Worm (Caenorhabditis elegans) whole organism, L4 larva: ENCODE measurements around the gene C33A11.2.

Experiments
- D1046.2 ChIP-seq: fragments of 200-800 bp; sonication (Bioruptor generic); IDR thresholded peaks from 2 replicates; pipeline ENCODE4 v1.3.6; 2022; ENCODE audit warnings: missing genetic modification characterization, missing compliant biosample characterization
- F10B5.3 ChIP-seq: sonication (generic microtip); optimal IDR thresholded peaks from 2 replicates; lab custom pipeline; 2016; ENCODE audit warnings: mild to moderate bottlenecking, missing genetic modification characterization, missing compliant biosample characterization
- F26F4.8 ChIP-seq: fragments of 200-800 bp; sonication (Bioruptor generic); conservative IDR thresholded peaks from 2 replicates; pipeline ENCODE4 v1.3.6; 2022; ENCODE audit warnings: missing genetic modification characterization, missing compliant biosample characterization
- F37D6.2 ChIP-seq: sonication (generic microtip); optimal IDR thresholded peaks from 2 replicates; lab custom pipeline; 2016; ENCODE audit warnings: mild to moderate bottlenecking, missing genetic modification characterization, missing compliant biosample characterization
- F44E2.7 ChIP-seq: fragments of 200-800 bp; sonication (Bioruptor generic); IDR thresholded peaks from 2 replicates; pipeline ENCODE4 v2.1.2; 2022; ENCODE audit warnings: missing genetic modification characterization, missing compliant biosample characterization
- T26A8.4 ChIP-seq: fragments of 200-800 bp; sonication (Bioruptor generic); IDR thresholded peaks from 2 replicates; pipeline ENCODE4 v1.3.6; 2022; ENCODE audit warnings: missing genetic modification characterization, missing compliant biosample characterization
- Y48G9A.11 ChIP-seq: fragments of 200-800 bp; sonication (Bioruptor generic); IDR thresholded peaks from 2 replicates; pipeline ENCODE4 v1.3.6; 2022; ENCODE audit warnings: missing genetic modification reagents, missing genetic modification characterization, missing compliant biosample characterization
- Y75B8A.6 ChIP-seq: fragments of 200-800 bp; sonication (Bioruptor generic); IDR thresholded peaks from 2 replicates; pipeline ENCODE4 v1.3.6; 2022; ENCODE audit warnings: missing genetic modification reagents, missing genetic modification characterization, missing compliant biosample characterization
- ZK546.5 ChIP-seq, 2 experiments: sonication (generic microtip); optimal IDR thresholded peaks; 2 replicates each; lab custom pipeline; 2017; ENCODE audit warnings: missing biosample characterization in 2 of 2, missing genetic modification characterization in 2 of 2
- aha-1 ChIP-seq: fragments of 150-350 bp; peaks from one replicate; lab custom pipeline; 2014; ENCODE audit warnings: missing biosample characterization, missing genetic modification characterization
- attf-4 ChIP-seq: sonication (generic microtip); optimal IDR thresholded peaks from 3 replicates; lab custom pipeline; 2017; ENCODE audit warnings: missing biosample characterization, missing genetic modification characterization
- ceh-20 ChIP-seq: fragments of 200-800 bp; sonication (Bioruptor generic); IDR thresholded peaks from 2 replicates; pipeline ENCODE4 v1.3.6; 2022; ENCODE audit warnings: missing genetic modification reagents, missing genetic modification characterization, missing compliant biosample characterization
- ceh-32 ChIP-seq: sonication (generic microtip); optimal IDR thresholded peaks from 2 replicates; lab custom pipeline; 2016; ENCODE audit warnings: mild to moderate bottlenecking, missing genetic modification characterization, missing compliant biosample characterization; ENCODE audit not compliant: poor library complexity
- ceh-44 ChIP-seq: fragments of 200-800 bp; sonication (Bioruptor generic); IDR thresholded peaks from 2 replicates; pipeline ENCODE4 v1.3.6; 2022; ENCODE audit warnings: missing genetic modification reagents, missing genetic modification characterization, missing compliant biosample characterization
- ceh-62 ChIP-seq: sonication (generic microtip); optimal IDR thresholded peaks from 2 replicates; lab custom pipeline; 2017; ENCODE audit warnings: missing biosample characterization, missing genetic modification characterization
- ceh-82 ChIP-seq: sonication (generic microtip); optimal IDR thresholded peaks from 2 replicates; lab custom pipeline; 2017; ENCODE audit warnings: missing biosample characterization, missing genetic modification characterization
- ces-1 ChIP-seq: fragments of 150-350 bp; sonication (generic microtip); optimal IDR thresholded peaks from 4 replicates; lab custom pipeline; 2014; ENCODE audit warnings: missing biosample characterization, missing genetic modification reagents, missing genetic modification characterization
- cey-2 ChIP-seq: sonication (generic microtip); optimal IDR thresholded peaks from 3 replicates; lab custom pipeline; 2017; ENCODE audit warnings: missing genetic modification characterization, mild to moderate bottlenecking, missing compliant biosample characterization, antibody characterized with exemption, borderline replicate concordance; ENCODE audit not compliant: insufficient read depth
- daf-12 ChIP-seq: fragments of 150-350 bp; optimal IDR thresholded peaks from 2 replicates; lab custom pipeline; 2014; ENCODE audit warnings: missing biosample characterization, missing genetic modification reagents, missing genetic modification characterization
- daf-8 ChIP-seq: fragments of 200-800 bp; sonication (Bioruptor generic); IDR thresholded peaks from 2 replicates; pipeline ENCODE4 v1.3.6; 2022; ENCODE audit warnings: missing genetic modification characterization, missing compliant biosample characterization
- dpl-1 ChIP-seq: fragments of 150-350 bp; optimal IDR thresholded peaks from 2 replicates; lab custom pipeline; 2014; ENCODE audit warnings: missing biosample characterization, missing genetic modification reagents, missing genetic modification characterization
- egl-27 ChIP-seq: sonication (generic microtip); optimal IDR thresholded peaks from 3 replicates; lab custom pipeline; 2017; ENCODE audit warnings: missing biosample characterization, missing genetic modification reagents, missing genetic modification characterization
- egl-43 ChIP-seq: fragments of 200-800 bp; sonication (Bioruptor generic); IDR thresholded peaks from 2 replicates; pipeline ENCODE4 v1.3.6; 2022; ENCODE audit warnings: missing genetic modification reagents, missing genetic modification characterization, missing compliant biosample characterization
- fkh-10 ChIP-seq: fragments of 150-350 bp; optimal IDR thresholded peaks from 2 replicates; lab custom pipeline; 2014; ENCODE audit warnings: missing biosample characterization, missing genetic modification reagents, missing genetic modification characterization
- hif-1 ChIP-seq, 2 experiments: sonication (generic microtip); optimal IDR thresholded peaks; 2 replicates each; lab custom pipeline; 2016 to 2017; ENCODE audit warnings: missing compliant biosample characterization in 2 of 2, missing genetic modification characterization in 2 of 2, missing genetic modification reagents in 2 of 2, missing genotype in 2 of 2, mild to moderate bottlenecking in 1 of 2
- hlh-11 ChIP-seq: fragments of 200-800 bp; sonication (Bioruptor generic); optimal IDR thresholded peaks from 2 replicates; lab custom pipeline; 2018; ENCODE audit warnings: mild to moderate bottlenecking, missing genetic modification characterization, missing compliant biosample characterization
- hlh-30 ChIP-seq: sonication (generic microtip); optimal IDR thresholded peaks from 2 replicates; lab custom pipeline; 2017; ENCODE audit warnings: antibody characterized with exemption, mild to moderate bottlenecking, missing genetic modification characterization, missing compliant biosample characterization; ENCODE audit not compliant: insufficient read depth
- lim-7 ChIP-seq: fragments of 200-800 bp; sonication (Bioruptor generic); IDR thresholded peaks from 2 replicates; pipeline ENCODE4 v1.3.6; 2022; ENCODE audit warnings: missing genetic modification characterization, missing compliant biosample characterization
- lin-29 ChIP-seq: fragments of 200-800 bp; sonication (Bioruptor generic); IDR thresholded peaks from 2 replicates; pipeline ENCODE4 v1.3.6; 2022; ENCODE audit warnings: missing genetic modification reagents, missing genetic modification characterization, missing compliant biosample characterization
- lin-39 ChIP-seq: fragments of 150-350 bp; optimal IDR thresholded peaks from 2 replicates; lab custom pipeline; 2014; ENCODE audit warnings: missing biosample characterization, missing genetic modification reagents, missing genetic modification characterization
- madf-5 ChIP-seq, 2 experiments: fragments of 200-800 bp; sonication (Bioruptor generic); IDR thresholded peaks; 2 replicates each; pipeline ENCODE4 v1.3.6; 2022; ENCODE audit warnings: missing compliant biosample characterization in 2 of 2, missing genetic modification characterization in 2 of 2
- madf-9 ChIP-seq: fragments of 200-800 bp; sonication (Bioruptor generic); conservative IDR thresholded peaks from 2 replicates; pipeline ENCODE4 v1.3.6; 2022; ENCODE audit warnings: missing genetic modification reagents, missing genetic modification characterization, missing compliant biosample characterization
- mdl-1 ChIP-seq, 2 experiments: fragments of 150-350 bp in 1 of 2; sonication (generic microtip) in 1 of 2; optimal IDR thresholded peaks; 2 replicates each; lab custom pipeline; 2014 to 2017; ENCODE audit warnings: missing biosample characterization in 2 of 2, missing genetic modification characterization in 2 of 2
- mes-2 ChIP-seq: sonication (generic microtip); optimal IDR thresholded peaks from 2 replicates; lab custom pipeline; 2016; ENCODE audit warnings: missing genotype, mild to moderate bottlenecking, missing genetic modification characterization, missing compliant biosample characterization; ENCODE audit not compliant: poor library complexity, severe bottlenecking
- nhr-102 ChIP-seq: sonication (generic microtip); optimal IDR thresholded peaks from 2 replicates; lab custom pipeline; 2016; ENCODE audit warnings: mild to moderate bottlenecking, missing genetic modification characterization, moderate library complexity, missing compliant biosample characterization
- nhr-111 ChIP-seq: fragments of 200-800 bp; sonication (Bioruptor generic); optimal IDR thresholded peaks from 2 replicates; lab custom pipeline; 2018; ENCODE audit warnings: mild to moderate bottlenecking, missing genetic modification characterization, missing compliant biosample characterization
- nhr-237 ChIP-seq: sonication (generic microtip); optimal IDR thresholded peaks from 2 replicates; lab custom pipeline; 2017; ENCODE audit warnings: missing biosample characterization, missing genetic modification characterization
- nhr-28 ChIP-seq: fragments of 150-350 bp; optimal IDR thresholded peaks from 2 replicates; lab custom pipeline; 2014; ENCODE audit warnings: missing biosample characterization, missing genetic modification characterization
- nhr-41 ChIP-seq: fragments of 200-800 bp; sonication (Bioruptor generic); IDR thresholded peaks from 2 replicates; pipeline ENCODE4 v1.3.6; 2022; ENCODE audit warnings: missing genetic modification reagents, missing genetic modification characterization, missing compliant biosample characterization
- nhr-6 ChIP-seq: fragments of 150-350 bp; optimal IDR thresholded peaks from 2 replicates; lab custom pipeline; 2014; ENCODE audit warnings: missing biosample characterization, missing genetic modification characterization
- pqm-1 ChIP-seq: sonication (generic microtip); optimal IDR thresholded peaks from 2 replicates; lab custom pipeline; 2017; ENCODE audit warnings: missing biosample characterization, missing genetic modification characterization
- set-16 ChIP-seq: fragments of 200-800 bp; sonication (Bioruptor generic); IDR thresholded peaks from 2 replicates; pipeline ENCODE4 v1.3.6; 2022; ENCODE audit warnings: missing genetic modification reagents, missing genetic modification characterization, missing compliant biosample characterization
- skn-1 ChIP-seq: fragments of 150-350 bp; optimal IDR thresholded peaks from 2 replicates; lab custom pipeline; 2014; ENCODE audit warnings: missing biosample characterization, missing genetic modification characterization
- snpc-1.2 ChIP-seq: fragments of 200-800 bp; sonication (Bioruptor generic); IDR thresholded peaks from 2 replicates; pipeline ENCODE4 v1.3.6; 2022; ENCODE audit warnings: missing genetic modification reagents, missing genetic modification characterization, missing compliant biosample characterization
- tag-97 ChIP-seq: fragments of 200-800 bp; sonication (Bioruptor generic); IDR thresholded peaks from 2 replicates; pipeline ENCODE4 v1.3.6; 2022; ENCODE audit warnings: missing genetic modification characterization, missing compliant biosample characterization
- unc-62 ChIP-seq, 3 experiments: fragments of 150-350 bp in 1 of 3; sonication (generic microtip); optimal IDR thresholded peaks in 2 of 3; peaks in 1 of 3; 1 replicate in 1 of 3; 2 replicates in 2 of 3; lab custom pipeline; 2014 to 2017; ENCODE audit warnings: missing biosample characterization in 3 of 3, missing genetic modification characterization in 3 of 3, missing genetic modification reagents in 3 of 3, missing genotype in 1 of 3
- zag-1 ChIP-seq: fragments of 150-350 bp; optimal IDR thresholded peaks from 2 replicates; lab custom pipeline; 2014; ENCODE audit warnings: missing biosample characterization, missing genetic modification characterization
- ztf-7 ChIP-seq: fragments of 150-350 bp; optimal IDR thresholded peaks from 2 replicates; lab custom pipeline; 2014; ENCODE audit warnings: missing biosample characterization, missing genetic modification characterization

C33A11.2 gene

ce11 chrX:15352871-15353270 lies 12.9 kb upstream of the C33A11.2 start:
- TF ChIP-seq tag-97 (GFP tag; lab: Robert Waterston, UW) (no peak), hlh-30 (tag; lab: Kevin White, UChicago) (peak; percentile 5), D1046.2 (no peak), Y48G9A.11 (peak; percentile 52), aha-1 (tag; lab: Kevin White, UChicago) (peak; percentile 33), pqm-1 (tag; lab: Kevin White, UChicago) (peak; percentile 23), lin-29 (GFP tag; lab: Robert Waterston, UW) (no peak), daf-8 (GFP tag; lab: Robert Waterston, UW) (no peak), unc-62 (GFP tag; optimal IDR thresholded peaks at IDR 0.05 in 1 of 2; lab: Kevin White, UChicago) (peak in 1 of 2 experiments; percentile 19), unc-62 (tag; optimal IDR thresholded peaks at IDR 0.05; lab: Kevin White, UChicago) (no peak), ZK546.5 (tag; optimal IDR thresholded peaks at IDR 0.05; lab: Kevin White, UChicago) (no peak), F37D6.2 (tag; lab: Kevin White, UChicago) (no peak), madf-5 (GFP tag; IDR thresholded peaks at IDR 0.05; lab: Robert Waterston, UW) (peak in 1 of 2 experiments; percentile 42; a peak in 1 of 4 replicates), madf-9 (GFP tag; lab: Robert Waterston, UW) (no peak), ceh-20 (GFP tag; lab: Robert Waterston, UW) (no peak), egl-43 (no peak)

ce11 chrX:15353874-15354480 lies 11.8 kb upstream of the C33A11.2 start:
- peak; percentile 51 for TF ChIP-seq madf-9 (GFP tag; lab: Robert Waterston, UW)
- peak; percentile 61 for TF ChIP-seq mes-2 (tag; lab: Kevin White, UChicago)
- no peak for TF ChIP-seq daf-12 (tag; lab: Kevin White, UChicago)
- TF ChIP-seq ceh-62 (tag; lab: Kevin White, UChicago): no peak
- TF ChIP-seq lin-29 (GFP tag; lab: Robert Waterston, UW): peak; percentile 63; the same call in 1 of the 2 replicates
- peak; percentile 94 for TF ChIP-seq set-16
- TF ChIP-seq F10B5.3 (tag; lab: Kevin White, UChicago): peak; percentile 16
- TF ChIP-seq nhr-41 (GFP tag; lab: Robert Waterston, UW): no peak
- no peak for TF ChIP-seq ces-1 (GFP tag; lab: Kevin White, UChicago)
- peak; percentile 15 for TF ChIP-seq dpl-1 (GFP tag; lab: Kevin White, UChicago)
- TF ChIP-seq skn-1 (tag; lab: Kevin White, UChicago): no peak
- peak; percentile 56 for TF ChIP-seq nhr-102
- peak; percentile 89 to 98 for TF ChIP-seq mdl-1 (tag; optimal IDR thresholded peaks at IDR 0.05; lab: Kevin White, UChicago)
- peak; percentile 48 to 94 for TF ChIP-seq hif-1 (tag; optimal IDR thresholded peaks at IDR 0.05; lab: Kevin White, UChicago)
- no peak for TF ChIP-seq cey-2
- no peak for TF ChIP-seq lin-39 (tag; lab: Kevin White, UChicago)
- TF ChIP-seq ZK546.5 (tag; optimal IDR thresholded peaks at IDR 0.05; lab: Kevin White, UChicago): no peak
- TF ChIP-seq nhr-28: peak; percentile 82
- TF ChIP-seq F26F4.8 (GFP tag; lab: Robert Waterston, UW): no peak
- no peak for TF ChIP-seq lim-7
- TF ChIP-seq fkh-10 (GFP tag; lab: Kevin White, UChicago): peak; percentile 71
- no peak for TF ChIP-seq ceh-82 (tag; lab: Kevin White, UChicago)
- TF ChIP-seq Y75B8A.6 (GFP tag; lab: Robert Waterston, UW): no peak
- TF ChIP-seq hlh-11 (tag; lab: Kevin White, UChicago): peak; percentile 95
- TF ChIP-seq ceh-32 (tag; lab: Kevin White, UChicago): peak; percentile 58
- peak; percentile 51 for TF ChIP-seq zag-1 (tag; lab: Kevin White, UChicago)
- no peak for TF ChIP-seq nhr-111 (GFP tag; lab: Kevin White, UChicago)
- TF ChIP-seq ztf-7 (tag; lab: Kevin White, UChicago): peak; percentile 67
- no peak for TF ChIP-seq egl-27 (tag; lab: Kevin White, UChicago)
- no peak for TF ChIP-seq daf-8 (GFP tag; lab: Robert Waterston, UW)
- no peak for TF ChIP-seq pqm-1 (tag; lab: Kevin White, UChicago)
- TF ChIP-seq nhr-237: peak; percentile 59
- TF ChIP-seq T26A8.4 (GFP tag; lab: Robert Waterston, UW): peak; percentile 72; the same call in 1 of the 2 replicates
- no peak for TF ChIP-seq snpc-1.2
- peak; percentile 30 for TF ChIP-seq nhr-6 (tag; lab: Kevin White, UChicago)
- no peak for TF ChIP-seq F44E2.7 (GFP tag; lab: Robert Waterston, UW)
- no peak for TF ChIP-seq ceh-44
- TF ChIP-seq attf-4 (tag; lab: Kevin White, UChicago): no peak
